Fruit fly (Drosophila melanogaster) whole organism, embryonic: ENCODE data around the gene Kap3.

Experiments
- Atf-2 ChIP-seq: fragments of 200-800 bp; sonication (Bioruptor generic); optimal IDR thresholded peaks from 2 replicates; lab custom pipeline; 2016; ENCODE audit warnings: missing biosample characterization, missing genetic modification characterization
- Atf6 ChIP-seq: fragments of 200-800 bp; sonication (Bioruptor generic); IDR thresholded peaks from 2 replicates; pipeline ENCODE4 v1.3.6; 2022; ENCODE audit warnings: missing biosample characterization, missing genetic modification characterization
- CG10274 ChIP-seq: fragments of 200-800 bp; sonication (Bioruptor generic); optimal IDR thresholded peaks from 3 replicates; lab custom pipeline; 2017; ENCODE audit warnings: missing biosample characterization, mild to moderate bottlenecking, missing genetic modification characterization
- CG11085 ChIP-seq: fragments of 200-800 bp; sonication (Bioruptor generic); IDR thresholded peaks from 2 replicates; pipeline ENCODE4 v1.3.6; 2022; ENCODE audit warnings: missing biosample characterization, missing genetic modification characterization
- CG12236 ChIP-seq: fragments of 200-800 bp; sonication (Bioruptor generic); optimal IDR thresholded peaks from 2 replicates; lab custom pipeline; 2016; ENCODE audit warnings: missing biosample characterization, missing genetic modification characterization
- CG13296 ChIP-seq: fragments of 200-800 bp; sonication (Bioruptor generic); optimal IDR thresholded peaks from 3 replicates; lab custom pipeline; 2018; ENCODE audit warnings: missing biosample characterization, mild to moderate bottlenecking, missing genetic modification characterization
- CG13624 ChIP-seq: fragments of 200-800 bp; sonication (Bioruptor generic); optimal IDR thresholded peaks from 2 replicates; lab custom pipeline; 2016; ENCODE audit warnings: missing biosample characterization, missing genetic modification characterization
- CG14667 ChIP-seq: fragments of 200-800 bp; sonication (Bioruptor generic); IDR thresholded peaks from 2 replicates; pipeline ENCODE4 v1.3.6; 2022; ENCODE audit warnings: missing biosample characterization, missing genetic modification characterization
- CG17186 ChIP-seq: fragments of 200-800 bp; sonication (Bioruptor generic); optimal IDR thresholded peaks from 3 replicates; lab custom pipeline; 2017; ENCODE audit warnings: missing biosample characterization, missing genetic modification reagents, missing genetic modification characterization
- CG17361 ChIP-seq: fragments of 200-800 bp; sonication (Bioruptor generic); IDR thresholded peaks from 3 replicates; pipeline ENCODE4 v1.3.6; 2022; ENCODE audit warnings: missing biosample characterization, missing genetic modification characterization
- CG1792 ChIP-seq: fragments of 200-800 bp; sonication (Bioruptor generic); optimal IDR thresholded peaks from 2 replicates; lab custom pipeline; 2016; ENCODE audit warnings: missing biosample characterization, missing genetic modification characterization
- CG18011 ChIP-seq: fragments of 200-800 bp; sonication (Bioruptor generic); optimal IDR thresholded peaks from 2 replicates; lab custom pipeline; 2017; ENCODE audit warnings: missing biosample characterization, missing genetic modification characterization, mild to moderate bottlenecking, moderate library complexity, missing genotype
- CG2202 ChIP-seq: fragments of 200-800 bp; sonication (Bioruptor generic); optimal IDR thresholded peaks from 2 replicates; lab custom pipeline; 2018; ENCODE audit warnings: missing biosample characterization, mild to moderate bottlenecking, missing genetic modification characterization
- CG31365 ChIP-seq: fragments of 200-800 bp; sonication (Bioruptor generic); optimal IDR thresholded peaks from 2 replicates; lab custom pipeline; 2018; ENCODE audit warnings: missing biosample characterization, mild to moderate bottlenecking, missing genetic modification characterization
- CG3726 ChIP-seq: fragments of 200-800 bp; sonication (Bioruptor generic); IDR thresholded peaks from 3 replicates; pipeline ENCODE4, ENCODE4 v1.3.6; 2022; ENCODE audit warnings: missing biosample characterization, missing genetic modification characterization
- CG6272 ChIP-seq: fragments of 200-800 bp; sonication (Bioruptor generic); IDR thresholded peaks from 2 replicates; pipeline ENCODE4 v1.3.6; 2022; ENCODE audit warnings: missing biosample characterization, missing genetic modification characterization
- CG7372 ChIP-seq: fragments of 200-800 bp; sonication (Bioruptor generic); IDR thresholded peaks from 2 replicates; pipeline ENCODE4 v1.3.6; 2022; ENCODE audit warnings: missing biosample characterization, missing genetic modification characterization
- CHES-1-like ChIP-seq: fragments of 200-800 bp; sonication (Bioruptor generic); optimal IDR thresholded peaks from 2 replicates; lab custom pipeline; 2016; ENCODE audit warnings: missing biosample characterization, missing genetic modification characterization
- Camta ChIP-seq: fragments of 200-800 bp; sonication (Bioruptor generic); optimal IDR thresholded peaks from 2 replicates; lab custom pipeline; 2016; ENCODE audit warnings: missing biosample characterization, missing genetic modification characterization
- Drgx ChIP-seq: fragments of 200-800 bp; sonication (Bioruptor generic); IDR thresholded peaks from 2 replicates; pipeline ENCODE4 v1.3.6; 2022; ENCODE audit warnings: missing biosample characterization, missing genetic modification characterization
- ERR ChIP-seq: fragments of 200-800 bp; sonication (Bioruptor generic); optimal IDR thresholded peaks from 2 replicates; lab custom pipeline; 2016; ENCODE audit warnings: missing biosample characterization, missing genetic modification characterization
- Gug ChIP-seq: fragments of 200-800 bp; sonication (Bioruptor generic); IDR thresholded peaks from 4 replicates; pipeline ENCODE4 v1.3.6; 2022; ENCODE audit warnings: missing biosample characterization, missing genetic modification characterization
- Hmr ChIP-seq: fragments of 200-800 bp; sonication (Bioruptor generic); optimal IDR thresholded peaks from 3 replicates; lab custom pipeline; 2017; ENCODE audit warnings: mild to moderate bottlenecking, missing biosample characterization, missing genetic modification reagents, missing genetic modification characterization
- NC2α ChIP-seq: fragments of 200-800 bp; sonication (Bioruptor generic); optimal IDR thresholded peaks from 2 replicates; lab custom pipeline; 2016; ENCODE audit warnings: missing biosample characterization, missing genetic modification characterization
- Ravus ChIP-seq: fragments of 200-800 bp; sonication (Bioruptor generic); IDR thresholded peaks from 2 replicates; pipeline ENCODE4 v1.3.6; 2022; ENCODE audit warnings: missing biosample characterization, missing genetic modification characterization
- Stat92E ChIP-seq, 3 experiments: fragments of >200 bp in 2 of 3; fragments of 200-800 bp in 1 of 3; sonication (Bioruptor generic) in 1 of 3; optimal IDR thresholded peaks; 2 replicates each; lab custom pipeline; 2017 to 2019; ENCODE audit warnings: missing biosample characterization in 3 of 3, missing genetic modification characterization in 3 of 3, mild to moderate bottlenecking in 1 of 3, moderate library complexity in 1 of 3
- ap ChIP-seq: fragments of 200-800 bp; sonication (Bioruptor generic); IDR thresholded peaks from 2 replicates; pipeline ENCODE4 v1.3.6; 2022; ENCODE audit warnings: missing biosample characterization, missing genetic modification characterization
- dm ChIP-seq: fragments of 200-800 bp; sonication (Bioruptor generic); optimal IDR thresholded peaks from 3 replicates; lab custom pipeline; 2016; ENCODE audit warnings: missing biosample characterization, missing genetic modification characterization
- dysf ChIP-seq: fragments of 200-800 bp; sonication (Bioruptor generic); IDR thresholded peaks from 3 replicates; pipeline ENCODE4 v1.3.6; 2022; ENCODE audit warnings: missing biosample characterization, missing genetic modification characterization
- eve ChIP-seq, 2 experiments: fragments of >200 bp; optimal IDR thresholded peaks; 2 replicates each; lab custom pipeline; 2017; ENCODE audit warnings: missing biosample characterization in 2 of 2, missing genetic modification characterization in 2 of 2
- grn ChIP-seq: fragments of 200-800 bp; sonication (Bioruptor generic); optimal IDR thresholded peaks from 3 replicates; lab custom pipeline; 2017; ENCODE audit warnings: missing biosample characterization, missing genetic modification characterization
- gro ChIP-seq: fragments of 200-800 bp; sonication (Bioruptor generic); optimal IDR thresholded peaks from 2 replicates; lab custom pipeline; 2016; ENCODE audit warnings: missing biosample characterization, missing genetic modification characterization
- kah ChIP-seq: fragments of 200-800 bp; sonication (Bioruptor generic); optimal IDR thresholded peaks from 2 replicates; lab custom pipeline; 2018; ENCODE audit warnings: missing biosample characterization, mild to moderate bottlenecking, missing genetic modification characterization
- luna ChIP-seq: fragments of 200-800 bp; sonication (Bioruptor generic); optimal IDR thresholded peaks from 2 replicates; lab custom pipeline; 2016; ENCODE audit warnings: missing biosample characterization, missing genetic modification characterization
- maf-S ChIP-seq: fragments of 200-800 bp; sonication (Bioruptor generic); optimal IDR thresholded peaks from 2 replicates; lab custom pipeline; 2016; ENCODE audit warnings: missing biosample characterization, missing genetic modification characterization
- pan ChIP-seq, 4 experiments: fragments of >200 bp in 3 of 4; fragments of 200-800 bp in 1 of 4; sonication (Bioruptor generic) in 1 of 4; optimal IDR thresholded peaks in 3 of 4; IDR thresholded peaks in 1 of 4; 2 replicates each; pipeline versions ENCODE4 v1.3.6 to Lab custom; 2017 to 2022; ENCODE audit warnings: missing biosample characterization in 2 of 4, missing genetic modification characterization in 2 of 4, mixed read lengths in 1 of 4
- psq ChIP-seq: fragments of 200-800 bp; sonication (Bioruptor generic); optimal IDR thresholded peaks from 2 replicates; lab custom pipeline; 2017; ENCODE audit warnings: missing biosample characterization, missing genetic modification characterization
- pzg ChIP-seq: fragments of 200-800 bp; sonication (Bioruptor generic); optimal IDR thresholded peaks from 3 replicates; lab custom pipeline; 2018; ENCODE audit warnings: missing biosample characterization, mild to moderate bottlenecking, missing genetic modification characterization, moderate library complexity
- ranshi ChIP-seq: fragments of 200-800 bp; sonication (Bioruptor generic); IDR thresholded peaks from 2 replicates; pipeline ENCODE4 v1.3.6; 2022; ENCODE audit warnings: missing biosample characterization, missing genetic modification characterization
- sd ChIP-seq: fragments of 200-800 bp; sonication (Bioruptor generic); optimal IDR thresholded peaks from 3 replicates; lab custom pipeline; 2018; ENCODE audit warnings: missing biosample characterization, mild to moderate bottlenecking, missing genetic modification characterization, moderate library complexity
- sim ChIP-seq: fragments of 200-800 bp; sonication (Bioruptor generic); IDR thresholded peaks from 2 replicates; pipeline ENCODE4 v1.3.6; 2022; ENCODE audit warnings: missing biosample characterization, missing genetic modification characterization
- slp2 ChIP-seq: fragments of 200-800 bp; sonication (Bioruptor generic); optimal IDR thresholded peaks from 2 replicates; lab custom pipeline; 2016; ENCODE audit warnings: missing biosample characterization, missing genetic modification characterization
- so ChIP-seq: fragments of 200-800 bp; sonication (Bioruptor generic); IDR thresholded peaks from 3 replicates; pipeline ENCODE4 v1.3.6; 2022; ENCODE audit warnings: missing biosample characterization, missing genetic modification characterization
- stwl ChIP-seq: fragments of 200-800 bp; sonication (Bioruptor generic); optimal IDR thresholded peaks from 3 replicates; lab custom pipeline; 2018; ENCODE audit warnings: missing biosample characterization, mild to moderate bottlenecking, missing genetic modification characterization, moderate library complexity
- tll ChIP-seq, 2 experiments: fragments of 200-800 bp in 1 of 2; fragments of >200 bp in 1 of 2; sonication (Bioruptor generic) in 1 of 2; optimal IDR thresholded peaks; 2 replicates each; lab custom pipeline; 2017 to 2019; ENCODE audit warnings: missing biosample characterization in 2 of 2, missing genetic modification characterization in 2 of 2, mild to moderate bottlenecking in 1 of 2, moderate library complexity in 1 of 2
- unpg ChIP-seq: fragments of 200-800 bp; sonication (Bioruptor generic); optimal IDR thresholded peaks from 3 replicates; lab custom pipeline; 2018; ENCODE audit warnings: missing biosample characterization, mild to moderate bottlenecking, missing genetic modification characterization, moderate library complexity
- vfl ChIP-seq: fragments of 200-800 bp; sonication (Bioruptor generic); optimal IDR thresholded peaks from 2 replicates; lab custom pipeline; 2016; ENCODE audit warnings: missing biosample characterization, missing genetic modification characterization
- vnd ChIP-seq: fragments of 200-800 bp; sonication (Bioruptor generic); IDR thresholded peaks from 3 replicates; pipeline ENCODE4 v1.3.6; 2022; ENCODE audit warnings: missing biosample characterization, missing genetic modification characterization; ENCODE audit not compliant: partially characterized antibody
- wor ChIP-seq: fragments of 200-800 bp; sonication (Bioruptor generic); IDR thresholded peaks from 2 replicates; pipeline ENCODE4 v1.3.6; 2022; ENCODE audit warnings: missing biosample characterization, missing genetic modification characterization

Gene Kap3

DNA sequence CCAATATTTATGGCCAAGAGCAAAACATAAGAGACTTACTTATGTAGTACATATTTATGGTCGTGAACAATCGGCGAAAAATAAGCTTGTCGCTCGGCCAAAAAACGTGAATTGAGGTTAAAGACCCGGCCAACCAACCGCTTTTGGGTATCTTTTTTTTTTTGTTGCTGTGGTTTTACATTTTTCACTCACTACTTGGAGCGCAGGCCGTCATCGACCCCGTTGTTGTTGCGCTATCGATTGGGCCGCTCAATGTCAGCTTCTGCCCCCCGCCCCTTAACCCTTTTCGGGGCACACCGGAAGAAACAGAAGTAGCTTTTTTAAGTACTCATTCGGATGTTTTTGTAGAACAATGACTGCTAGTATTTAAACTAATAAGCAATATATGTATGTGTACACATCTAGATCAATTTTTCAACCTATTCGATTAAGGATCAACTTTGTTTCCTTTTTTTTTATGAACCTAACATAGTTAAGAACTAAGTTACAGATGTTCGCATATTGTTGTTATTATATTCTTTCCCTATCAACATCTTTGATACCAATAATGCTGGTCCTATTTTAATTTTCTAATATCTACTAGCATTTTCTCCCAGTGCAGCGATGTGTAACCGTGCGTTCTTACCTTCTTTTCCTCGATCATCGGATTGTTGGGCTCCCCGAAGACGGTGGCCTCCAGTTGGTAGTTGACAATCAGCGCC is 1.7 kb downstream of the Kap3 start (continued):
- peak; percentile 47 for TF ChIP-seq maf-S
- no peak for TF ChIP-seq CG18011 (GFP tag; lab: Kevin White, UChicago)
- TF ChIP-seq slp2 (GFP tag; lab: Kevin White, UChicago), result no peak
- peak; percentile 36; the same call in 1 of the 2 replicates for TF ChIP-seq CG14667 (GFP tag; lab: Robert Waterston, UW)
- TF ChIP-seq CHES-1-like (GFP tag; lab: Kevin White, UChicago), result peak; percentile 72
- 0 out of 4 replicates have a peak, but pooled peaks have one; percentile 6 for TF ChIP-seq Gug (GFP tag; lab: Robert Waterston, UW)
- no peak for TF ChIP-seq Stat92E (GFP tag; optimal IDR thresholded peaks at IDR 0.05; lab: Kevin White, UChicago)
- no peak for TF ChIP-seq NC2α (GFP tag; lab: Kevin White, UChicago)
- TF ChIP-seq eve (GFP tag; optimal IDR thresholded peaks at IDR 0.05; lab: Kevin White, UChicago), result no peak
- no peak for TF ChIP-seq tll (GFP tag; optimal IDR thresholded peaks at IDR 0.05; lab: Kevin White, UChicago)
- peak; percentile 26 for TF ChIP-seq CG12236
- peak; percentile 27 for TF ChIP-seq dm
- peak; percentile 15 for TF ChIP-seq ERR (GFP tag; lab: Kevin White, UChicago)
- no peak for TF ChIP-seq vnd (GFP tag; lab: Robert Waterston, UW)
- peak; percentile 65 for TF ChIP-seq CG13624
- peak; percentile 0 for TF ChIP-seq Hmr (GFP tag; lab: Kevin White, UChicago)
- peak; percentile 55 for TF ChIP-seq Camta (GFP tag; lab: Kevin White, UChicago)
- peak; percentile 60; the same call in 1 of the 2 replicates for TF ChIP-seq CG7372 (GFP tag; lab: Robert Waterston, UW)
- no peak for TF ChIP-seq vfl (GFP tag; lab: Kevin White, UChicago)
- no peak for TF ChIP-seq CG11085 (GFP tag; lab: Robert Waterston, UW)
- TF ChIP-seq kah (GFP tag; lab: Kevin White, UChicago), result peak; percentile 13
- no peak; the same call in 2 of the 3 replicates for TF ChIP-seq CG3726
- TF ChIP-seq CG17186, result no peak
- TF ChIP-seq gro (GFP tag; lab: Kevin White, UChicago), result peak; percentile 32
- 0 out of 2 replicates have a peak, but pooled peaks have one; percentile 28 for TF ChIP-seq wor (GFP tag; lab: Robert Waterston, UW)
- no peak for TF ChIP-seq CG1792
- no peak for TF ChIP-seq unpg (GFP tag; lab: Kevin White, UChicago)
- TF ChIP-seq sd (tag; lab: Kevin White, UChicago), result no peak
- TF ChIP-seq pan (optimal IDR thresholded peaks at IDR 0.05; lab: Kevin White, UChicago), result no peak
- peak in 1 of 2 experiments; percentile 76 for TF ChIP-seq pan (GFP tag; optimal IDR thresholded peaks at IDR 0.05 in 1 of 2, IDR thresholded peaks at IDR 0.05 in 1 of 2)
- no peak for TF ChIP-seq Ravus (GFP tag; lab: Robert Waterston, UW)
- no peak for TF ChIP-seq sim (GFP tag; lab: Robert Waterston, UW)
- TF ChIP-seq ap (GFP tag; lab: Robert Waterston, UW), result no peak
- no peak for TF ChIP-seq CG31365 (tag; lab: Kevin White, UChicago)
- TF ChIP-seq grn, result no peak
- TF ChIP-seq CG6272 (GFP tag; lab: Robert Waterston, UW), result no peak
- peak; percentile 72 for TF ChIP-seq CG13296
- TF ChIP-seq psq, result no peak
- peak; percentile 66; the same call in 1 of the 3 replicates for TF ChIP-seq so (GFP tag; lab: Robert Waterston, UW)
- peak; percentile 15 for TF ChIP-seq CG10274 (GFP tag; lab: Kevin White, UChicago)
- TF ChIP-seq ranshi (GFP tag; lab: Robert Waterston, UW), result peak; percentile 50; the same call in 1 of the 2 replicates
- TF ChIP-seq Drgx (GFP tag; lab: Robert Waterston, UW), result peak; percentile 26; the same call in 1 of the 2 replicates
- TF ChIP-seq CG17361 (GFP tag; lab: Robert Waterston, UW), result no peak; the same call in none of the 3 replicates
- peak; percentile 80 for TF ChIP-seq dysf (GFP tag; lab: Robert Waterston, UW)
- TF ChIP-seq CG2202 (tag; lab: Kevin White, UChicago), result peak; percentile 37
- no peak for TF ChIP-seq luna
- TF ChIP-seq pzg (GFP tag; lab: Kevin White, UChicago), result no peak
- peak; percentile 29 for TF ChIP-seq Atf-2 (GFP tag; lab: Kevin White, UChicago)
- peak; percentile 72 for TF ChIP-seq Atf6 (GFP tag; lab: Robert Waterston, UW)
- TF ChIP-seq stwl, result no peak
